Worm (Caenorhabditis elegans): ENCODE measurements around the gene lgc-43.

Gene lgc-43

DNA sequence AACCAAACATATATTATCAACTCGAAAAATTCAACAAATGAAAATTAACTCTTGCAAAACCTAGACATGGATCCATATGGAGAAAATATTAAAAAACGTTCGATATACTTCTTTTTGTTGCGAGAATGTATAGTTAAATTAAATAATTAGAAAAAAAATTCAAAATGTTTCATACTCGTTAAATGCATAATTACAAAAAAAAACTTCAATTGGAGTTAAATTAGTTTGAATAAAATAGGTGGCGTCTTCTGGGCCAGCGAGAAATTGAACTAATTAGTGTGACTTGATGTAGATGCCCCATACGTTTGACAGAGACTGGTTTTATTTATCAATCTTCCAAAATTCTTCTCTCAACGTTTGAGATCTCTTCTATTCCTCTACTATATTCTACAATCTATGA lies at the start of gene lgc-43:
Gene lgc-43 (plus strand): TSS at position 301 of the 400 bp plus-strand sequence.
- TF ChIP-seq snpc-1.2 (GFP tag; IDR thresholded peaks at IDR 0.05): no peak
- no peak for TF ChIP-seq ceh-44 (GFP tag; IDR thresholded peaks at IDR 0.05)
- no peak for TF ChIP-seq R02D3.7 (tag; optimal IDR thresholded peaks at IDR 0.05)

DNA sequence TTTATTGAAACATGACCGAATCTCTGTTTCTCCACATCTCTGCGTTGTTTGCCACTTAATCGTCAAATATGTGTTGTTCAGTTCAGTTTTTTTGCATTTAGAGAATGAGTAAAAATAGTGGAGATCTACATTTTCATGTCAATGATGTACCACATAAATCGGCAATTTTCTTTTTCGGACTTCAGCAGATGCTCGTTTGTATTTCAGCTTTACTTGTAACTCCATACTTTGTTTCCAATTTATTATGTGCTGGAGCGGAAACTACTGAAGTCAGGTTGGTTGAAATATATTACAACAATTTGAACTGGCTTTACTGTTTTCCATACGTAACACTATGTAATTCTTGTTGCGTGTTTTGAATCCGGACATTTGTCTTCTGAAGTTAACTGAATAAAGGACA lies 47.8 kb upstream of the lgc-43 start, which contains the start of gene T07G12.2:
Gene T07G12.2 (plus strand): TSS at position 62 of the 400 bp plus-strand sequence.
- TF ChIP-seq aha-1 (tag): peak; percentile 95
- TF ChIP-seq hif-1 (tag; optimal IDR thresholded peaks at IDR 0.05): no peak

- no peak for TF ChIP-seq egl-27 (tag; optimal IDR thresholded peaks at IDR 0.05)
- no peak for TF ChIP-seq T20F7.1 (GFP tag; optimal IDR thresholded peaks at IDR 0.05)
- no peak for TF ChIP-seq tra-1 (GFP tag; IDR thresholded peaks at IDR 0.05)
- TF ChIP-seq snpc-4 (tag; optimal IDR thresholded peaks at IDR 0.05): no peak
- no peak for TF ChIP-seq F26F4.8 (GFP tag; conservative IDR thresholded peaks at IDR 0.05)
- TF ChIP-seq mxl-3 (GFP tag; optimal IDR thresholded peaks at IDR 0.05): no peak
- TF ChIP-seq F44E2.7 (GFP tag; IDR thresholded peaks at IDR 0.05): no peak
- TF ChIP-seq ceh-82 (tag; optimal IDR thresholded peaks at IDR 0.05): no peak
- TF ChIP-seq ces-1 (GFP tag; optimal IDR thresholded peaks at IDR 0.05): no peak
- no peak for TF ChIP-seq lir-3 (tag; optimal IDR thresholded peaks at IDR 0.05)
- no peak for TF ChIP-seq daf-12 (tag; optimal IDR thresholded peaks at IDR 0.05)
- TF ChIP-seq lsy-2 (tag; optimal IDR thresholded peaks at IDR 0.05): no peak
- no peak for TF ChIP-seq D1046.2 (GFP tag; IDR thresholded peaks at IDR 0.05)
- no peak for TF ChIP-seq cey-2 (tag; optimal IDR thresholded peaks at IDR 0.05; ENCODE audit: borderline replicate concordance, insufficient read depth)
Measured at ce11 chrIV:10533639-10534038, 44.8 kb upstream of the lgc-43 start, which contains the start of gene T07G12.3. TSS of gene T07G12.3 (plus strand) at chrIV:10533939.

ce11 chrIV:10538584-10538983 lies 39.9 kb upstream of the lgc-43 start, which contains the start of gene T07G12.4:
TSS of gene T07G12.4 (minus strand) at chrIV:10538684.
- TF ChIP-seq jun-1 (tag; optimal IDR thresholded peaks at IDR 0.05): no peak
- no peak for TF ChIP-seq sdz-12 (GFP tag; optimal IDR thresholded peaks at IDR 0.05)
- no peak for TF ChIP-seq nhr-6 (tag; optimal IDR thresholded peaks at IDR 0.05)
- TF ChIP-seq aha-1 (tag): peak; percentile 82

ce11 chrIV:10542283-10542682 lies 36.2 kb upstream of the lgc-43 start:
- TF ChIP-seq nhr-41 (GFP tag; IDR thresholded peaks at IDR 0.05) (no peak), snpc-4 (tag; optimal IDR thresholded peaks at IDR 0.05) (no peak), php-3 (GFP tag; IDR thresholded peaks at IDR 0.05) (no peak), zip-11 (GFP tag; IDR thresholded peaks at IDR 0.05) (no peak), nhr-102 (tag; optimal IDR thresholded peaks at IDR 0.05) (no peak), hif-1 (tag; optimal IDR thresholded peaks at IDR 0.05) (no peak), nhr-28 (tag; optimal IDR thresholded peaks at IDR 0.05) (peak; percentile 18)

DNA sequence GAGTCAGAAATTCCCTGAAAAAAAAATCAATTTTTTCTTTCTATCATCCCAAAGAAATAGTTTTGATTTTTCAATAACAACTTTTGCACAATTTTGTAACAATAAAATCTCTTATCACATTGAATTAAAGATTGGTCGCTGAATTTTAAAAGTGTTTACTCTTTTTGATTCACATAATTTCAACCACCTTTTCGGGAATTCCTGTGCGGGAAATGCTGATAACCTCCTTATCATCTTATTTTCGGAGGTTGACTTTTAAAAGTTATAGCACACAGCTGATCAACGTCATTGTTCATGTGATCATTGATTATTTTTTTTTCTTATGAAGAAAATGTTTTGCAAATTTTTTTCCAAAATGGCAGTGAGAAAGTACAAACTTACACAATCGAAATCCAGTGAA lies 35.1 kb upstream of the lgc-43 start:
- peak; percentile 57 for TF ChIP-seq hlh-11 (tag; optimal IDR thresholded peaks at IDR 0.05)
- TF ChIP-seq F37D6.2 (tag; optimal IDR thresholded peaks at IDR 0.05): no peak
- no peak for TF ChIP-seq spr-1 (tag; optimal IDR thresholded peaks at IDR 0.05)
- TF ChIP-seq lsy-2 (tag; optimal IDR thresholded peaks at IDR 0.05): no peak
- no peak for TF ChIP-seq egl-43 (GFP tag; IDR thresholded peaks at IDR 0.05)
- no peak for TF ChIP-seq aly-2 (tag; optimal IDR thresholded peaks at IDR 0.05)
- no peak for TF ChIP-seq unc-130 (GFP tag; optimal IDR thresholded peaks at IDR 0.05)
- no peak for TF ChIP-seq daf-16 (GFP tag; optimal IDR thresholded peaks at IDR 0.05)
- TF ChIP-seq daf-16 (tag; optimal IDR thresholded peaks at IDR 0.05): peak; percentile 91
- no peak for TF ChIP-seq skn-1 (tag; optimal IDR thresholded peaks at IDR 0.05)
- peak; percentile 74 for TF ChIP-seq dmd-6 (GFP tag; IDR thresholded peaks at IDR 0.05)
- no peak for TF ChIP-seq Y48G9A.11 (GFP tag; IDR thresholded peaks at IDR 0.05)
- no peak for TF ChIP-seq gei-8 (GFP tag; optimal IDR thresholded peaks at IDR 0.05)
- peak; percentile 75 for TF ChIP-seq pqm-1 (tag; optimal IDR thresholded peaks at IDR 0.05)
- no peak for TF ChIP-seq F10B5.3 (tag; optimal IDR thresholded peaks at IDR 0.05)
- no peak for TF ChIP-seq nhr-10 (tag; optimal IDR thresholded peaks at IDR 0.05)
- TF ChIP-seq nhr-77 (tag; optimal IDR thresholded peaks at IDR 0.05): peak; percentile 73
- peak; percentile 62 for TF ChIP-seq dve-1 (tag; optimal IDR thresholded peaks at IDR 0.05; ENCODE audit: insufficient read depth)
- TF ChIP-seq Y75B8A.6 (GFP tag; IDR thresholded peaks at IDR 0.05): no peak

Measured in whole organism, L4 larva.